Worm (Caenorhabditis elegans): ENCODE results near the gene F29G9.1.

DNA sequence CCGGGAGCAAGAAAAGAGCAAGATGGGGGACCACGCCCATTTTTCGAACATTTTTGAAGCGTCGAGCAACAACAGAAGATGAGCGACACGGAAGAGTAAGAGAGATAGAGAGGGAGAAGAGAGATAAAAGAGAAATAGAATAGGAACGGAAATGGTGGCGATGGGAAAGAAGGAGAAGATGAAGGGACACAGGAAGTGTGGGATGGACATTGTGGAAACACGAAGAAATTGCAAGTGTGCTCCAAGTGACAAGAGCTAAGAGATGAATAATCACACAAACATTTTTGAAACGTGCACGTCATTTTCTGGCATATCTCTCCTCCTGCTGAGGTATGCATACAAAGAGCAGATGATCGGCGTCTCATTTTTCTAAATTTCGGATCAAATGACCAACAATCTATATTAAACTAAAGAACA is 8.3 kb upstream of the F29G9.1 start:
- no peak for TF ChIP-seq lin-39 (tag; optimal IDR thresholded peaks at IDR 0.05)
- no peak for TF ChIP-seq madf-5 (GFP tag; IDR thresholded peaks at IDR 0.05)
- no peak for TF ChIP-seq snpc-4 (tag; optimal IDR thresholded peaks at IDR 0.05)
- TF ChIP-seq F49E8.2 (tag; optimal IDR thresholded peaks at IDR 0.05; ENCODE audit: borderline replicate concordance), result no peak
- no peak for TF ChIP-seq ama-1 (optimal IDR thresholded peaks at IDR 0.05)
- no peak for TF ChIP-seq ceh-32 (tag; optimal IDR thresholded peaks at IDR 0.05; ENCODE audit: poor library complexity)
- peak; percentile 40 for TF ChIP-seq hlh-30 (tag; optimal IDR thresholded peaks at IDR 0.05; ENCODE audit: insufficient read depth)
- TF ChIP-seq lin-15B (tag; optimal IDR thresholded peaks at IDR 0.05), result no peak
- peak; percentile 11 for TF ChIP-seq nhr-28 (tag; optimal IDR thresholded peaks at IDR 0.05)
- TF ChIP-seq nhr-77 (tag; optimal IDR thresholded peaks at IDR 0.05), result no peak
- TF ChIP-seq unc-62 (GFP tag; optimal IDR thresholded peaks at IDR 0.05 in 1 of 2), result peak in 1 of 2 experiments; percentile 99
- TF ChIP-seq unc-62 (tag; optimal IDR thresholded peaks at IDR 0.05), result no peak
- no peak for TF ChIP-seq R02D3.7 (tag; optimal IDR thresholded peaks at IDR 0.05)
- TF ChIP-seq nhr-11 (tag; optimal IDR thresholded peaks at IDR 0.05), result peak; percentile 50
- TF ChIP-seq egl-27 (tag; optimal IDR thresholded peaks at IDR 0.05), result no peak
